Fruit fly (Drosophila melanogaster) Kc167 (cell line): Measurements from ENCODE around the gene CG14840.

ENCODE experiments used
- Myc ChIP-seq: fragments of >200 bp; optimal IDR thresholded peaks from 2 replicates; lab custom pipeline; 2017; ENCODE audit warnings: missing external identifiers
- Sin3A ChIP-seq: fragments of >200 bp; optimal IDR thresholded peaks from 2 replicates; lab custom pipeline; 2018; ENCODE audit warnings: missing external identifiers
- h ChIP-seq: fragments of >200 bp; optimal IDR thresholded peaks from 3 replicates; lab custom pipeline; 2018; ENCODE audit warnings: missing external identifiers
- insv ChIP-seq: fragments of >200 bp; optimal IDR thresholded peaks from 3 replicates; lab custom pipeline; 2018; ENCODE audit warnings: missing external identifiers
- psq ChIP-seq: fragments of >200 bp; optimal IDR thresholded peaks from 2 replicates; lab custom pipeline; 2017; ENCODE audit warnings: missing external identifiers
- ttk ChIP-seq: sonication (Bioruptor generic); optimal IDR thresholded peaks from 2 replicates; lab custom pipeline; 2017; ENCODE audit warnings: missing external identifiers

CG14840 gene

DNA sequence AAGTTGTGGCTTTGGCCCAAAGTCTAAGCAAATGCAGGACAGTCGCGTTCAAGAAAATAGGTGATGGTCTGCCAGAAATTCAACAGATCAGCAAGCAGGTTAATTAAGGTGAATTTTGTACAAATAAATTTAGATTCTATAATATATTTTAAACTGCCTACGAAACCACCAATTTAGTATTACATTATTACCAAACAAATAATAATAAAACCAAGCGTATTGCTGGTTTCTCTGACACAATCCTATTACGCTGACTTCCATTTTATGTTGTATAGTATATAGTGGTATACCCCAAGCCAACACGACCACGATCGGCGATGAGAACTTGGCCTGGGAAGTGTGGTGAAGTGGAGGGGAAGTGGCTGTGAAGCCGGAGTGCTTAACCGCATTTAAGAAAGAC lies 30.4 kb upstream of the CG14840 start:
- TF ChIP-seq psq (no peak), Sin3A (lab: Kevin White, UChicago) (no peak), ttk (lab: Kevin White, UChicago) (no peak), h (lab: Kevin White, UChicago) (no peak), insv (lab: Kevin White, UChicago) (no peak), Myc (lab: Kevin White, UChicago) (no peak)

DNA sequence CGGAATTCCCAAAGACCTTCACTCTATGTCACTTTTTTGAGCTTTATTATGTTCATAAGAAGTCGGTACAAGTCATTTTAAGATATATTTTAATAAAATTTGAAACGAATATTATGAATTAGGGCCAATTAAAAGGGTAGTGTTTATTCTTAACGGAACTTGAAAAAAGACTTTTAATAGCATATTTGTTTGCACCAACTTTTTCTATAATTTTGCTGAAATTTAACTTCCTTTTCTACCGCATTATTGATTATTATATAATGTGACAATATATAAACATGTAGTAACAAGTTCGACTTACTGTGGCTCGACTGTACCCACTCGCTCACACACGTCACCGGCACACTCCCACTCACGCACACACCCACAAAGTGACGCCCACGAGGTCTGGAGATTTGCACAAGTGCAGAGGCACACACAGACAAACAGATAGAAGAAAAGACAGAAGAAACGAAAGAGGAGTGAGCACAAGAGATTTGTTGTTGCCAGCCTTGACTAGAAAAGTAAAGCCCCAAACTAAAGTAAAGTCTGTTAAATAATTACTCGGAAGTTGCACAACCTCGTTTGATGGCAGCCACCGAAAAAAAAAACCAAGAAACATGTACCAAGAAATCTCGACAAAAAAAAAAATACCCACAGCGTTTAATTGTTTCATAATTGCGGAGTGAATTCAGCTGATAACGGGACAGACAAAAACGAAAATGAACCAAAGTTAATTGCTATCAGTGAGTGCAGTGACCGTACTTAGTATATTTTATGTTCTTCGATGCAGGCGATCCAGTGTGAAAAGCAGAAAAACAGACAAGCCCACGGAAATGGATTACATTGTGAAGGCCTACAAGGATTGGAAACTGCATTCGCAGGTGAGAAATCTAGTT lies 29.2 kb upstream of the CG14840 start:
- no peak for TF ChIP-seq ttk (lab: Kevin White, UChicago)
- TF ChIP-seq Myc (lab: Kevin White, UChicago) = no peak
- no peak for TF ChIP-seq insv (lab: Kevin White, UChicago)
- no peak for TF ChIP-seq Sin3A (lab: Kevin White, UChicago)
- no peak for TF ChIP-seq h (lab: Kevin White, UChicago)
- TF ChIP-seq psq = no peak

- no peak for TF ChIP-seq h (lab: Kevin White, UChicago)
- TF ChIP-seq ttk (lab: Kevin White, UChicago) = no peak
- TF ChIP-seq insv (lab: Kevin White, UChicago) = no peak
- no peak for TF ChIP-seq Myc (lab: Kevin White, UChicago)
Measured at dm6 chr3R:14288669-14289383, 27.8 kb upstream of the CG14840 start, which contains the start of gene red. Gene red (plus strand): TSS chr3R:14289071.

- TF ChIP-seq Sin3A (lab: Kevin White, UChicago) (no peak), Myc (lab: Kevin White, UChicago) (no peak), ttk (lab: Kevin White, UChicago) (no peak), insv (lab: Kevin White, UChicago) (no peak), psq (no peak), h (lab: Kevin White, UChicago) (no peak)
Measured at dm6 chr3R:14287980-14288379, 27.0 kb upstream of the CG14840 start.

DNA sequence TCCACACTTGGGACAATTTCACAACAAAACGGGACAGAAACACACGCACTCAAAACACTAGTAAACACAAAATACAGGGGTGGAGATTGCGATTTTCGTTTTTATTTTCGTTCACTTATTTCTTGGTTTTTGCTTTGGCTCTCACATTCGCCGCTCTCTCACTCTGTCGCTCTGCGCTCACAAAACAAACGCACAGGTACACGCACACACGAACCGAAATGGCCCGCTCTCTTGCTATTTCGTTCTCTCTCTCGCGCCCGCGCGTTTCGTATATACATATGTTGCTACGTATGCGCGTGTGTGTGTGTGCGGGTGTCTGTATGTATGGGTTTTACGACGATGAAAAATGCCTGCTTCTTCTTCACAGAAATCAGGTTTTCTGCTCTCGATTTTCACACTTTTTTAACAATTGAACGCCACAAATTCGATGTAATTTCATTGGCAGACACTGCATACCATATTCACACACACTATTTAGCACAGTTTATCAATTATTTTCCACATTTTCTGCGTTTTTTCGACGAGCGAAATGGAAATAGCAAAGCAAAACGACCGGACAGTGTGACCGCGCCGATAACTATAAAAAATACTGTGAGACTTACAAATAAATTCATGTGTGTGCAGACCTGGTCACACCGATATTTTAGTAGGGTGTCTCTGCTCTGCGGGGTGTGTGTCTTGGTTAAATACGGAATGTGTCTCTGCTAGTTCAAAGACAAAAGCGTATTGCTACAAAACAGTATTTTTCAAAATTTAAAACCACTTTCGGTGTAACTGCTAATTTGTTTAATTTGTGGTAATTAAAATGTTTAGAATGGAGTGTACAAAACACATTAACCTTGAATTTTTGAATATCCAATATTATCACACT lies 25.5 kb upstream of the CG14840 start, which contains the start of gene trx:
Gene trx (minus strand): TSS at position 584 of the 871 bp plus-strand sequence.
- no peak for TF ChIP-seq Myc (lab: Kevin White, UChicago)
- no peak for TF ChIP-seq psq
- no peak for TF ChIP-seq h (lab: Kevin White, UChicago)
- TF ChIP-seq insv (lab: Kevin White, UChicago) = no peak
- TF ChIP-seq ttk (lab: Kevin White, UChicago) = no peak
- no peak for TF ChIP-seq Sin3A (lab: Kevin White, UChicago)

dm6 chr3R:14285059-14285953 lies 24.3 kb upstream of the CG14840 start:
- TF ChIP-seq Myc (lab: Kevin White, UChicago) (no peak), ttk (lab: Kevin White, UChicago) (no peak), psq (no peak), h (lab: Kevin White, UChicago) (no peak), insv (lab: Kevin White, UChicago) (no peak), Sin3A (lab: Kevin White, UChicago) (no peak)

dm6 chr3R:14284422-14284760 lies 23.4 kb upstream of the CG14840 start:
- TF ChIP-seq psq (no peak), h (lab: Kevin White, UChicago) (no peak), Sin3A (lab: Kevin White, UChicago) (no peak), ttk (lab: Kevin White, UChicago) (no peak), Myc (lab: Kevin White, UChicago) (no peak), insv (lab: Kevin White, UChicago) (no peak)

DNA sequence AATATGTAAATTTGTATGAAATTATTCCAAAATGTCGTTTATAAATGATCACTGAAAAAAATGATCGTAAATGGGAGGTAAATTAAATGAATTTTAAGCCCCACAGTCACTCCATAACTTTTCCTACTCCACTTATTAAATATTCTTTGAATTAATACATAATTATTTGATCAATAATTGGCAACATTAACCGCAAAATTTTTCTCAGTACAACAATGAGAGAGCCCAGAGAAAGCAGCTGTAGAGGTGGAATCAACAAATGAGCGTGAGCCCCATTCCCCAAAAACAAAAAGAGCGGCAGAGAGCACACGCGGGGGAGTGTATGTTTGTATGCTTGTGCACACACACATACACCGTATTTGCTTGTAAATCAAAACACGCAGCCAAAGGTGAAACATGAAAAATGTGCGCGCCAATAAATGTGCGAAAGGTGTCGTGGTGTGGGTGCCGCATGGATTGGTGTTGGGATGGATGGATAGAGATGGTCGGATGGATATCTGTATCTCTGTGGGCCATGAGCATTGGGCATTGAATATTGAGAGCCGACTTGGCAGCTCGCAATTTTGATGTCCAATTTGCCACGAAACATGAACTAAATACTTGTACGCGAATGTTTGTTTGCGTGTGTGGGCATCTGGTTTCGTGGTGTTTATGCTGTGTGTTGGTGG lies 22.9 kb upstream of the CG14840 start:
- TF ChIP-seq Sin3A (lab: Kevin White, UChicago) = no peak
- no peak for TF ChIP-seq h (lab: Kevin White, UChicago)
- no peak for TF ChIP-seq ttk (lab: Kevin White, UChicago)
- no peak for TF ChIP-seq Myc (lab: Kevin White, UChicago)
- no peak for TF ChIP-seq insv (lab: Kevin White, UChicago)
- TF ChIP-seq psq = no peak

DNA sequence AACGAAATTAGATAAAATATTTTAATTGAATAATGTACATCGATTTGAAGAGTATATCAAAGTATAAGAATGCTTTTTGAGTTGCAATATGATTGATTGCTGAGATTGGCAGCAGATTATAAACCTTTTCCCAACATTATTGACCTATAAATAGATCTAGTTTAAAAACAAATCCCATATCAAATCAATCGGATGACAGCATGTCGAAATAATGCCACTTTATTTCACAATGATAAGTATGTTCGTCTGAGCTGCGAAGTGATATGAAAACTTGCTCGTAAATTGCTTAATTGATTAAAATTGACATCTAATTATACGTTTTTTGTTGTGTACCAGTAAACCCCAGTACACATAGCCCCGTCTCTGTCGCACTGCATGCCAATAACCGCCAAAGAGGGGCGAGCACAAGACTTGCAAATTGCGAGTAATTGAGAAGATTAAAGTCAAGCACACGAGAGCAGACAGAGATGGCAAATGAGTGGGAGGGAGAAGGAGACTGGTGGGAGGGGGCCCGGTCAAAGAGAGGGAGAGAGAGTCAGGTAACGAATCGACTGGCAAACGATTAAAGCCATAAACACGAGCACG lies 22.1 kb upstream of the CG14840 start:
- TF ChIP-seq insv (lab: Kevin White, UChicago) (no peak), ttk (lab: Kevin White, UChicago) (no peak), Sin3A (lab: Kevin White, UChicago) (no peak), Myc (lab: Kevin White, UChicago) (no peak), h (lab: Kevin White, UChicago) (no peak), psq (no peak)
